Worm (Caenorhabditis elegans) whole organism, L3 larva: ENCODE results near the gene Y110A2AL.3.

Source experiments
- aly-2 ChIP-seq: fragments of 150-350 bp; optimal IDR thresholded peaks from 2 replicates; lab custom pipeline; 2014; ENCODE audit warnings: missing biosample characterization, missing genetic modification characterization
- daf-12 ChIP-seq: fragments of 150-350 bp; optimal IDR thresholded peaks from 2 replicates; lab custom pipeline; 2014; ENCODE audit warnings: missing biosample characterization, missing genetic modification reagents, missing genetic modification characterization
- lin-39 ChIP-seq: fragments of 150-350 bp; optimal IDR thresholded peaks from 2 replicates; lab custom pipeline; 2018; ENCODE audit warnings: missing biosample characterization, missing genetic modification reagents, missing genetic modification characterization
- unc-39 ChIP-seq: sonication (generic microtip); optimal IDR thresholded peaks from 4 replicates; lab custom pipeline; 2017; ENCODE audit warnings: missing biosample characterization, missing genetic modification characterization
- ztf-4 ChIP-seq: fragments of 150-350 bp; optimal IDR thresholded peaks from 2 replicates; lab custom pipeline; 2014; ENCODE audit warnings: missing biosample characterization, missing genetic modification characterization

ce11 chrII:2894295-2894694, 27.4 kb downstream of the Y110A2AL.3 start, which contains the start of gene sqv-2:
- no peak for TF ChIP-seq ztf-4 (tag; lab: Kevin White, UChicago)
- no peak for TF ChIP-seq daf-12 (tag; lab: Kevin White, UChicago)
- TF ChIP-seq aly-2 (tag; lab: Kevin White, UChicago), result no peak
- TF ChIP-seq unc-39 (tag; lab: Kevin White, UChicago), result no peak
- TF ChIP-seq lin-39 (tag; lab: Kevin White, UChicago), result no peak
